Worm (Caenorhabditis elegans): ENCODE results near the gene F55H2.5.

The F55H2.5 gene

ce11 chrIII:9546016-9546659 is 34.9 kb downstream of the F55H2.5 start, which contains the start of gene unc-16 (continued):
- peak; percentile 90 for TF ChIP-seq fkh-8 (tag; optimal IDR thresholded peaks at IDR 0.05)
- peak; percentile 90 for TF ChIP-seq xbp-1 (tag; optimal IDR thresholded peaks at IDR 0.05)
- TF ChIP-seq jun-1 (tag; optimal IDR thresholded peaks at IDR 0.05): peak; percentile 76
- TF ChIP-seq mep-1 (tag; optimal IDR thresholded peaks at IDR 0.05): peak; percentile 95
- no peak; the same call in 1 of the 2 replicates for TF ChIP-seq grh-1 (GFP tag; IDR thresholded peaks at IDR 0.05)

- TF ChIP-seq nhr-12 (tag; optimal IDR thresholded peaks at IDR 0.05) (no peak), snu-23 (GFP tag; optimal IDR thresholded peaks at IDR 0.05) (no peak), fkh-8 (tag; optimal IDR thresholded peaks at IDR 0.05) (no peak), blmp-1 (tag; optimal IDR thresholded peaks at IDR 0.05) (no peak), ceh-90 (tag; optimal IDR thresholded peaks at IDR 0.05) (no peak), efl-3 (GFP tag; optimal IDR thresholded peaks at IDR 0.05) (no peak), sptf-1 (tag; optimal IDR thresholded peaks at IDR 0.05) (no peak), lin-35 (GFP tag; optimal IDR thresholded peaks at IDR 0.05) (no peak), F16B12.6 (tag; optimal IDR thresholded peaks at IDR 0.05) (no peak), pqm-1 (tag; optimal IDR thresholded peaks at IDR 0.05) (no peak), ets-5 (GFP tag; IDR thresholded peaks at IDR 0.05) (no peak), snpc-4 (tag; optimal IDR thresholded peaks at IDR 0.05) (no peak), sup-37 (GFP tag; optimal IDR thresholded peaks at IDR 0.05) (no peak)
These were observed 45.0 kb downstream of the F55H2.5 start, which contains the start of gene ZK1098.11 for ce11 chrIII:9556300-9556699. ZK1098.11 (plus strand) TSS chrIII:9556600.

DNA sequence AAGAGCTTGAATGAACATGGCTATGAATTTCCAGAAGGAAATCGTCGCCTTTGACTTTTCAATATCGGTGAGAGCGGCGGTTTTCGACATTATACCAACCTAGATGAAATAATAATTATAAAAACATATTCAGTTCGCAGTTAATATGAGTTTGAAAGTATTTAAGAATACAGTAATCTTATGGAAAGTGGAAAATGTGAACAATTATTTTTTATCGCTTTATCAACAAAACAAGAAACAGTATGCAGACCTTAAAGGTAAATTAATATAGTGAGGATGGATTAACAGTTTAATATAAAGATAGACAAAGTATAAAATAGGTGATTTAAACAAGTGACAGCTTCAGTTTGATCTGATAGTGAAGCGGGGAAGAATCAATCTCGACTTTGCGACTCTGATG is 47.2 kb downstream of the F55H2.5 start, which contains the start of gene C48B4.6:
TSS of gene C48B4.6 (minus strand) at position 101 of the 400 bp plus-strand sequence.
- TF ChIP-seq aly-2 (tag; optimal IDR thresholded peaks at IDR 0.05): no peak
- no peak for TF ChIP-seq lin-15B (tag; optimal IDR thresholded peaks at IDR 0.05)
- no peak for TF ChIP-seq lir-3 (tag; optimal IDR thresholded peaks at IDR 0.05; ENCODE audit: poor library complexity)
- no peak for TF ChIP-seq fos-1 (tag; optimal IDR thresholded peaks at IDR 0.05)
- no peak for TF ChIP-seq pqm-1 (tag; optimal IDR thresholded peaks at IDR 0.05)
- no peak for TF ChIP-seq nhr-85 (tag)
- no peak for TF ChIP-seq nhr-20 (tag; optimal IDR thresholded peaks at IDR 0.05)
- no peak for TF ChIP-seq Y116A8C.19 (tag; optimal IDR thresholded peaks at IDR 0.05; ENCODE audit: borderline replicate concordance)
- TF ChIP-seq F16B12.6 (tag; optimal IDR thresholded peaks at IDR 0.05): no peak
- TF ChIP-seq nhr-71 (tag; optimal IDR thresholded peaks at IDR 0.05): no peak

DNA sequence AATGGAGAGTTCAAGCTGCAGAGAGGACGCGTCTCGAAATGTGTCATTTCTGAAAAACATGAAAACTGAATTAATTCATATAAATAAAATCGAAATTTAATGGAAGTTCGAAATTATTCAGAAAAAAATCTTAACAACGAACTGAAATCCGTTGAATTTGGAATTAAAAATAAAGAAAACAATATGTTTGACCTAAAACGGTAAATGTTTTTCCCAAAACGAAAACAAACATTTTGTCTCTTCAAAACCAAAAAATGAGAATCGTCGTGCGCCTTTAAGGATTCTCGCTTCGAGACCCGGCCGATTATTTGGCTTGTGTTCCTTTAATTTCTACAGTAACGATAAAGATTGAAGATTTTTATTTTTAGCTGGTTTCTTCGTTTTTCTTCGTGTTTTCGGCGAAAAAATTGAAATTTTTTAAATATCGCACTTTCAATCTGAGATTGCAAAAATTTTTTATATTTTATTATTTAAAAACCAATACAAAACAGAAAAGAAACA is 48.2 kb downstream of the F55H2.5 start, which contains the start of gene C48B4.7:
TSS of gene C48B4.7 (minus strand) at position 51 of the 501 bp plus-strand sequence.
- no peak for TF ChIP-seq ztf-11 (tag; optimal IDR thresholded peaks at IDR 0.05)
- TF ChIP-seq Y116A8C.19 (tag; optimal IDR thresholded peaks at IDR 0.05; ENCODE audit: borderline replicate concordance): no peak
- no peak for TF ChIP-seq xbp-1 (tag; optimal IDR thresholded peaks at IDR 0.05)
- TF ChIP-seq ama-1 (optimal IDR thresholded peaks at IDR 0.05): no peak
- no peak for TF ChIP-seq lin-39 (tag; optimal IDR thresholded peaks at IDR 0.05)
- no peak for TF ChIP-seq elt-2 (tag; optimal IDR thresholded peaks at IDR 0.05)
- TF ChIP-seq efl-3 (GFP tag; optimal IDR thresholded peaks at IDR 0.05): no peak
- no peak for TF ChIP-seq mab-9 (GFP tag; IDR thresholded peaks at IDR 0.05)
- no peak for TF ChIP-seq hlh-17 (GFP tag; optimal IDR thresholded peaks at IDR 0.05; ENCODE audit: borderline replicate concordance)
- TF ChIP-seq zag-1 (tag; optimal IDR thresholded peaks at IDR 0.05): no peak
- TF ChIP-seq elt-3 (tag; optimal IDR thresholded peaks at IDR 0.05): no peak
- no peak for TF ChIP-seq nhr-76 (tag; optimal IDR thresholded peaks at IDR 0.05)

- TF ChIP-seq ceh-88 (GFP tag; IDR thresholded peaks at IDR 0.05): no peak
- no peak for TF ChIP-seq zip-4 (GFP tag; optimal IDR thresholded peaks at IDR 0.05)
- TF ChIP-seq grh-1 (GFP tag; IDR thresholded peaks at IDR 0.05): no peak
- TF ChIP-seq nhr-90 (tag; optimal IDR thresholded peaks at IDR 0.05; ENCODE audit: poor library complexity): no peak
- TF ChIP-seq snu-23 (GFP tag; optimal IDR thresholded peaks at IDR 0.05): no peak
- no peak for TF ChIP-seq ceh-8 (GFP tag; optimal IDR thresholded peaks at IDR 0.05)
- TF ChIP-seq fkh-4 (tag; optimal IDR thresholded peaks at IDR 0.05; ENCODE audit: borderline replicate concordance): no peak
- no peak for TF ChIP-seq egl-13 (tag; optimal IDR thresholded peaks at IDR 0.05)
- no peak for TF ChIP-seq nhr-84 (tag; optimal IDR thresholded peaks at IDR 0.05)
- TF ChIP-seq blmp-1 (tag; optimal IDR thresholded peaks at IDR 0.05): no peak
- TF ChIP-seq elt-3 (tag; optimal IDR thresholded peaks at IDR 0.05): no peak
- no peak for TF ChIP-seq sox-4 (tag; optimal IDR thresholded peaks at IDR 0.05)
- no peak for TF ChIP-seq C34B4.2 (tag; optimal IDR thresholded peaks at IDR 0.05)
- TF ChIP-seq aly-2 (tag; optimal IDR thresholded peaks at IDR 0.05): no peak
These were observed 49.9 kb downstream of the F55H2.5 start, which contains the start of gene C48B4.8 for ce11 chrIII:9561158-9561557. C48B4.8 (minus strand) TSS chrIII:9561258.
